Worm (Caenorhabditis elegans) whole organism, young adult: ENCODE data around the gene F14F7.5.

ENCODE experiments used
- B0336.3 ChIP-seq: fragments of 200-800 bp; sonication (Bioruptor generic); IDR thresholded peaks from 2 replicates; pipeline ENCODE4 v1.3.6; 2022; ENCODE audit warnings: missing genetic modification characterization, missing compliant biosample characterization
- D2030.7 ChIP-seq: fragments of 200-800 bp; sonication (Bioruptor generic); IDR thresholded peaks from 2 replicates; pipeline ENCODE4 v1.3.6; 2022; ENCODE audit warnings: missing genetic modification reagents, missing genetic modification characterization, missing compliant biosample characterization
- F10E7.11 ChIP-seq: sonication (generic microtip); optimal IDR thresholded peaks from 2 replicates; lab custom pipeline; 2017; ENCODE audit warnings: mild to moderate bottlenecking, missing genetic modification characterization, moderate library complexity, missing compliant biosample characterization
- F37B4.10 ChIP-seq: fragments of 200-800 bp; sonication (Bioruptor generic); IDR thresholded peaks from 2 replicates; pipeline ENCODE4 v1.3.6; 2022; ENCODE audit warnings: missing genetic modification characterization, missing compliant biosample characterization
- F55B11.4 ChIP-seq: sonication (generic microtip); optimal IDR thresholded peaks from 2 replicates; lab custom pipeline; 2016; ENCODE audit warnings: missing compliant biosample characterization, missing genetic modification characterization, borderline replicate concordance; ENCODE audit not compliant: insufficient read depth
- T07F8.4 ChIP-seq: sonication (generic microtip); optimal IDR thresholded peaks from 2 replicates; lab custom pipeline; 2016; ENCODE audit warnings: mild to moderate bottlenecking, missing genetic modification characterization, moderate library complexity, missing compliant biosample characterization
- Y67H2A.10 ChIP-seq: fragments of 200-800 bp; sonication (Bioruptor generic); conservative IDR thresholded peaks from 2 replicates; pipeline ENCODE4 v1.3.6; 2022; ENCODE audit warnings: missing genetic modification reagents, missing genetic modification characterization, missing compliant biosample characterization
- ZK185.1 ChIP-seq: sonication (generic microtip); optimal IDR thresholded peaks from 2 replicates; lab custom pipeline; 2016; ENCODE audit warnings: mild to moderate bottlenecking, missing genetic modification characterization, missing compliant biosample characterization; ENCODE audit not compliant: poor library complexity, severe bottlenecking
- akir-1 ChIP-seq: fragments of 200-800 bp; sonication (Bioruptor generic); optimal IDR thresholded peaks from 2 replicates; lab custom pipeline; 2018; ENCODE audit warnings: mild to moderate bottlenecking, missing genetic modification characterization, moderate library complexity, missing compliant biosample characterization
- ama-1 ChIP-seq, 3 experiments: fragments of 150-350 bp in 1 of 3; sonication (generic microtip) in 2 of 3; optimal IDR thresholded peaks; 2 replicates each; lab custom pipeline; 2014 to 2018; ENCODE audit warnings: missing biosample characterization in 2 of 3, missing genetic modification characterization in 2 of 3, missing genetic modification reagents in 2 of 3
- athp-1 ChIP-seq: sonication (generic microtip); optimal IDR thresholded peaks from 2 replicates; lab custom pipeline; 2017; ENCODE audit warnings: mild to moderate bottlenecking, missing genetic modification characterization, missing compliant biosample characterization
- attf-3 ChIP-seq: fragments of 200-800 bp; sonication (Bioruptor generic); conservative IDR thresholded peaks from 2 replicates; pipeline ENCODE4 v1.3.6; 2022; ENCODE audit warnings: missing genetic modification reagents, missing genetic modification characterization, missing compliant biosample characterization
- bed-1 ChIP-seq: fragments of 200-800 bp; sonication (Bioruptor generic); IDR thresholded peaks from 2 replicates; pipeline ENCODE4 v1.3.6; 2022; ENCODE audit warnings: missing genetic modification reagents, missing genetic modification characterization, missing compliant biosample characterization
- bed-2 ChIP-seq: fragments of 200-800 bp; sonication (Bioruptor generic); IDR thresholded peaks from 2 replicates; pipeline ENCODE4 v1.3.6; 2022; ENCODE audit warnings: missing genetic modification reagents, missing genetic modification characterization, missing compliant biosample characterization
- cebp-1 ChIP-seq, 2 experiments: fragments of 200-800 bp in 1 of 2; sonication (Bioruptor generic) in 1 of 2; sonication (generic microtip) in 1 of 2; IDR thresholded peaks in 1 of 2; optimal IDR thresholded peaks in 1 of 2; 2 replicates each; pipeline versions ENCODE4 v1.3.6 to Lab custom; 2017 to 2022; ENCODE audit warnings: missing compliant biosample characterization in 2 of 2, missing genetic modification characterization in 2 of 2, mild to moderate bottlenecking in 1 of 2, missing genetic modification reagents in 1 of 2, moderate library complexity in 1 of 2
- cebp-2 ChIP-seq: fragments of 200-800 bp; sonication (Bioruptor generic); IDR thresholded peaks from 2 replicates; pipeline ENCODE4 v1.3.6; 2022; ENCODE audit warnings: missing genetic modification characterization, missing compliant biosample characterization
- ceh-79 ChIP-seq: sonication (generic microtip); optimal IDR thresholded peaks from 2 replicates; lab custom pipeline; 2017; ENCODE audit warnings: mild to moderate bottlenecking, missing genetic modification characterization, missing compliant biosample characterization
- chd-7 ChIP-seq: sonication (generic microtip); optimal IDR thresholded peaks from 2 replicates; lab custom pipeline; 2016; ENCODE audit warnings: mild to moderate bottlenecking, missing genetic modification characterization, moderate library complexity, missing compliant biosample characterization
- egl-44 ChIP-seq: fragments of 200-800 bp; sonication (Bioruptor generic); IDR thresholded peaks from 2 replicates; pipeline ENCODE4 v1.3.6; 2022; ENCODE audit warnings: missing genetic modification reagents, missing genetic modification characterization, missing compliant biosample characterization
- ets-4 ChIP-seq: fragments of 200-800 bp; sonication (Bioruptor generic); optimal IDR thresholded peaks from 2 replicates; lab custom pipeline; 2018; ENCODE audit warnings: mild to moderate bottlenecking, missing genetic modification characterization, missing compliant biosample characterization
- gei-17 ChIP-seq: fragments of 200-800 bp; sonication (Bioruptor generic); optimal IDR thresholded peaks from 2 replicates; lab custom pipeline; 2018; ENCODE audit warnings: mild to moderate bottlenecking, missing genetic modification characterization, missing compliant biosample characterization
- hlh-12 ChIP-seq: sonication (generic microtip); optimal IDR thresholded peaks from 2 replicates; lab custom pipeline; 2016; ENCODE audit warnings: missing genetic modification characterization, missing compliant biosample characterization
- lag-1 ChIP-seq: fragments of 200-800 bp; sonication (Bioruptor generic); IDR thresholded peaks from 2 replicates; pipeline ENCODE4 v1.3.6; 2022; ENCODE audit warnings: missing genetic modification reagents, missing genetic modification characterization, missing compliant biosample characterization
- let-526 ChIP-seq: fragments of 200-800 bp; sonication (Bioruptor generic); IDR thresholded peaks from 2 replicates; pipeline ENCODE4 v1.3.6; 2022; ENCODE audit warnings: missing genetic modification reagents, missing genetic modification characterization, missing compliant biosample characterization
- lin-26 ChIP-seq: fragments of 200-800 bp; sonication (Bioruptor generic); IDR thresholded peaks from 2 replicates; pipeline ENCODE4 v1.3.6; 2022; ENCODE audit warnings: missing genetic modification reagents, missing genetic modification characterization, missing compliant biosample characterization
- lin-35 ChIP-seq, 3 experiments: fragments of 150-350 bp in 2 of 3; sonication (generic microtip) in 1 of 3; optimal IDR thresholded peaks; 2 replicates each; lab custom pipeline; 2014 to 2018; ENCODE audit warnings: missing biosample characterization in 3 of 3, missing genetic modification characterization in 3 of 3, missing genetic modification reagents in 3 of 3
- lin-40 ChIP-seq: sonication (generic microtip); optimal IDR thresholded peaks from 2 replicates; lab custom pipeline; 2016; ENCODE audit warnings: missing genetic modification characterization, mild to moderate bottlenecking, missing compliant biosample characterization, missing genotype, missing genetic modification reagents
- lin-54 ChIP-seq: fragments of 200-800 bp; sonication (Bioruptor generic); optimal IDR thresholded peaks from 2 replicates; lab custom pipeline; 2018; ENCODE audit warnings: mild to moderate bottlenecking, missing genetic modification characterization, missing compliant biosample characterization
- lir-1 ChIP-seq: fragments of 200-800 bp; sonication (Bioruptor generic); conservative IDR thresholded peaks from 2 replicates; pipeline ENCODE4 v1.3.6; 2022; ENCODE audit warnings: missing genetic modification reagents, missing genetic modification characterization, missing compliant biosample characterization
- madf-8 ChIP-seq: fragments of 200-800 bp; sonication (Bioruptor generic); conservative IDR thresholded peaks from 2 replicates; pipeline ENCODE4 v1.3.6; 2022; ENCODE audit warnings: missing genetic modification reagents, missing genetic modification characterization, missing compliant biosample characterization
- mes-4 ChIP-seq: sonication (generic microtip); optimal IDR thresholded peaks from 2 replicates; lab custom pipeline; 2016; ENCODE audit warnings: missing genotype, missing genetic modification characterization, missing compliant biosample characterization
- nfya-2 ChIP-seq: fragments of 200-800 bp; sonication (Bioruptor generic); IDR thresholded peaks from 2 replicates; pipeline ENCODE4 v1.3.6; 2022; ENCODE audit warnings: missing genetic modification reagents, missing genetic modification characterization, missing compliant biosample characterization
- nfyb-1 ChIP-seq: fragments of 200-800 bp; sonication (Bioruptor generic); IDR thresholded peaks from 2 replicates; pipeline ENCODE4 v1.3.6; 2022; ENCODE audit warnings: missing genetic modification reagents, missing genetic modification characterization, missing compliant biosample characterization
- nhr-120 ChIP-seq: fragments of 200-800 bp; sonication (Bioruptor generic); IDR thresholded peaks from 2 replicates; pipeline ENCODE4 v1.3.6; 2022; ENCODE audit warnings: missing genetic modification characterization, missing compliant biosample characterization
- nhr-90 ChIP-seq: sonication (generic microtip); optimal IDR thresholded peaks from 2 replicates; lab custom pipeline; 2016; ENCODE audit warnings: missing genotype, mild to moderate bottlenecking, missing genetic modification characterization, missing compliant biosample characterization
- pbrm-1 ChIP-seq: fragments of 200-800 bp; sonication (Bioruptor generic); IDR thresholded peaks from 2 replicates; pipeline ENCODE4 v1.3.6; 2022; ENCODE audit warnings: missing genetic modification reagents, missing genetic modification characterization, missing compliant biosample characterization
- rcor-1 ChIP-seq: fragments of 200-800 bp; sonication (Bioruptor generic); IDR thresholded peaks from 2 replicates; pipeline ENCODE4 v1.3.6; 2022; ENCODE audit warnings: missing genetic modification reagents, missing genetic modification characterization, missing compliant biosample characterization
- sea-2 ChIP-seq: fragments of 200-800 bp; sonication (Bioruptor generic); IDR thresholded peaks from 2 replicates; pipeline ENCODE4 v1.3.6; 2022; ENCODE audit warnings: missing genetic modification characterization, missing compliant biosample characterization
- snpc-4 ChIP-seq, 5 experiments: fragments of 150-350 bp in 1 of 5; sonication (generic microtip) in 4 of 5; optimal IDR thresholded peaks; 2 replicates each; lab custom pipeline; 2014 to 2018; ENCODE audit warnings: missing genetic modification characterization in 5 of 5, missing biosample characterization in 3 of 5, antibody characterized with exemption in 2 of 5, mild to moderate bottlenecking in 2 of 5, missing compliant biosample characterization in 2 of 5, missing genotype in 2 of 5, moderate library complexity in 2 of 5, missing genetic modification reagents in 1 of 5
- tlf-1 ChIP-seq: fragments of 200-800 bp; sonication (Bioruptor generic); optimal IDR thresholded peaks from 2 replicates; lab custom pipeline; 2018; ENCODE audit warnings: mild to moderate bottlenecking, missing genetic modification characterization, missing compliant biosample characterization
- zfh-2 ChIP-seq: fragments of 200-800 bp; sonication (Bioruptor generic); conservative IDR thresholded peaks from 2 replicates; pipeline ENCODE4 v1.3.6; 2022; ENCODE audit warnings: missing genetic modification reagents, missing genetic modification characterization, missing compliant biosample characterization
- ztf-22 ChIP-seq: fragments of 200-800 bp; sonication (Bioruptor generic); optimal IDR thresholded peaks from 2 replicates; lab custom pipeline; 2018; ENCODE audit warnings: mild to moderate bottlenecking, missing genetic modification characterization, moderate library complexity, missing compliant biosample characterization
- ztf-26 ChIP-seq: sonication (generic microtip); optimal IDR thresholded peaks from 2 replicates; lab custom pipeline; 2017; ENCODE audit warnings: missing genetic modification characterization, missing compliant biosample characterization
- ztf-6 ChIP-seq: fragments of 200-800 bp; sonication (Bioruptor generic); IDR thresholded peaks from 2 replicates; pipeline ENCODE4 v1.3.6; 2022; ENCODE audit warnings: missing genetic modification reagents, missing genetic modification characterization, missing compliant biosample characterization

F14F7.5 gene

ce11 chrIII:13067884-13068767 lies 36.3 kb downstream of the F14F7.5 start (continued):
- TF ChIP-seq madf-8 (no peak), nfya-2 (GFP tag; lab: Robert Waterston, UW) (no peak), ztf-22 (GFP tag; lab: Kevin White, UChicago) (peak; percentile 3), pbrm-1 (GFP tag; lab: Robert Waterston, UW) (peak; percentile 62), sea-2 (GFP tag; lab: Robert Waterston, UW) (no peak), ceh-79 (tag; lab: Kevin White, UChicago) (no peak), ets-4 (peak; percentile 53), lin-26 (GFP tag; lab: Robert Waterston, UW) (peak; percentile 55; the same call in 1 of the 2 replicates), lir-1 (GFP tag; lab: Robert Waterston, UW) (peak; percentile 99), zfh-2 (GFP tag; lab: Robert Waterston, UW) (peak; percentile 95), rcor-1 (GFP tag; lab: Robert Waterston, UW) (no peak), ztf-26 (peak; percentile 29), let-526 (GFP tag; lab: Robert Waterston, UW) (no peak), lag-1 (no peak), F37B4.10 (GFP tag; lab: Robert Waterston, UW) (0 out of 2 replicates have a peak, but pooled peaks have one; percentile 72), lin-35 (GFP tag; optimal IDR thresholded peaks at IDR 0.05; lab: Kevin White, UChicago) (peak in 1 of 3 experiments; percentile 61), mes-4 (tag; lab: Kevin White, UChicago) (no peak), lin-40 (tag; lab: Kevin White, UChicago) (peak; percentile 86), chd-7 (tag; lab: Kevin White, UChicago) (peak; percentile 47), cebp-2 (no peak), F10E7.11 (tag; lab: Kevin White, UChicago) (no peak), gei-17 (GFP tag; lab: Kevin White, UChicago) (peak; percentile 27), nhr-120 (no peak), F55B11.4 (no peak), snpc-4 (GFP tag; optimal IDR thresholded peaks at IDR 0.05; lab: Kevin White, UChicago) (no peak), snpc-4 (tag; optimal IDR thresholded peaks at IDR 0.05; lab: Kevin White, UChicago) (peak in 3 of 4 experiments; percentile 41 to 60 (median 52)), ztf-6 (GFP tag; lab: Robert Waterston, UW) (no peak), bed-1 (no peak), ZK185.1 (tag; lab: Kevin White, UChicago) (peak; percentile 36), hlh-12 (tag; lab: Kevin White, UChicago) (no peak), B0336.3 (GFP tag; lab: Robert Waterston, UW) (peak; percentile 82), akir-1 (GFP tag; lab: Kevin White, UChicago) (peak; percentile 67), D2030.7 (GFP tag; lab: Robert Waterston, UW) (no peak), athp-1 (tag; lab: Kevin White, UChicago) (no peak), ama-1 (optimal IDR thresholded peaks at IDR 0.05; lab: Kevin White, UChicago) (no peak), ama-1 (GFP tag; optimal IDR thresholded peaks at IDR 0.05; lab: Kevin White, UChicago) (peak in 1 of 2 experiments; percentile 43), nfyb-1 (GFP tag; lab: Robert Waterston, UW) (peak; percentile 83; the same call in 1 of the 2 replicates), cebp-1 (GFP tag; IDR thresholded peaks at IDR 0.05; lab: Robert Waterston, UW) (peak; percentile 23; the same call in 1 of the 2 replicates), cebp-1 (tag; optimal IDR thresholded peaks at IDR 0.05; lab: Kevin White, UChicago) (peak; percentile 79), T07F8.4 (tag; lab: Kevin White, UChicago) (peak; percentile 28), attf-3 (GFP tag; lab: Robert Waterston, UW) (no peak), Y67H2A.10 (GFP tag; lab: Robert Waterston, UW) (no peak), nhr-90 (peak; percentile 32), egl-44 (GFP tag; lab: Robert Waterston, UW) (no peak), lin-54 (GFP tag; lab: Kevin White, UChicago) (peak; percentile 42), tlf-1 (no peak), bed-2 (peak; percentile 12; the same call in 1 of the 2 replicates)
